Fruit fly (Drosophila melanogaster): ENCODE data around the gene CG18558.

CG18558 gene

DNA sequence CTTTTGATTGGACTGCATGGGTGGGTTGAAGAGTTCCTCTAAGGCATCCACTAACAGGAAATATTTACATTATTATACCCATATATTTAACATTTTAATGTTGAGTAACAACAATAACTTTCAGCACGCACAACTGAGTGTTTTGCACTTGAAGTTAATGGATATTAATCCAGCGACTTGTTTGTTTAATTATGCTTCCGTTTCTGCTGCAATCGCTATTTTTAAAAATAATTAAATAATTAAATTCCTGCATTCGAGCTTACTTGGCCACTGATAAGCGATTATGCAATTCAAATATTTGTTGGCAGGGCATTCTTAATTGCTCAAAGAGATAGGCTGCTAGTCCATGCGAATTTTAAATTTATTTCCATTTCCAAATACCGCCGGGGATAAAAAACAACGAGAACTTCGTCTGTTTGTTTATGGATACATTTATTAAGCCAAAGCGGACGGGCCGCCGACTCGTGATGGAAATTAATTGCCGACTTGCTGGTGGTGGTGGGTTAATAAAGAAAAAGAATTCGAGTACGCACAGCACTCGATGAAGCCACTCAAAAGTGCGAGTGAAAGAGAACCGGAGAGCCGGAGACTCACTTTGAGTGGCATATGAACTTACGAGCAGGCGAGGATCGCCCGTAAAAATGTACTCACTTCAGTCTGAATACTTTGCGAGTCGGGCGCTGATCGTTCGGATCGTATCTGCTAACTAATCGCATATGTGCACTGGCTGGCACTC, 17.7 kb upstream of the CG18558 start (continued):
- peak; percentile 8 for TF ChIP-seq grn (GFP tag; optimal IDR thresholded peaks at IDR 0.05)
- peak; percentile 75 for TF ChIP-seq sd (tag; optimal IDR thresholded peaks at IDR 0.05)
- peak; percentile 7 for TF ChIP-seq MTF-1 (GFP tag; optimal IDR thresholded peaks at IDR 0.05; ENCODE audit: borderline replicate concordance)
- no peak for TF ChIP-seq tgo (GFP tag; IDR thresholded peaks at IDR 0.05)
- no peak for TF ChIP-seq crc (GFP tag; optimal IDR thresholded peaks at IDR 0.05)
- TF ChIP-seq CG13287 (GFP tag; IDR thresholded peaks at IDR 0.05; ENCODE audit: partially characterized antibody) = peak; percentile 64
- no peak for TF ChIP-seq Max (GFP tag; optimal IDR thresholded peaks at IDR 0.05)
- no peak for TF ChIP-seq HLH54F (GFP tag; optimal IDR thresholded peaks at IDR 0.05)
- TF ChIP-seq Dbx (GFP tag; IDR thresholded peaks at IDR 0.05) = peak; percentile 18; the same call in 1 of the 3 replicates
- 0 out of 2 replicates have a peak, but pooled peaks have one; percentile 31 for TF ChIP-seq gsb (GFP tag; IDR thresholded peaks at IDR 0.05)
- TF ChIP-seq dmrt99B (tag; optimal IDR thresholded peaks at IDR 0.05) = peak; percentile 5
- TF ChIP-seq vvl (GFP tag; IDR thresholded peaks at IDR 0.05) = peak; percentile 58; the same call in 1 of the 2 replicates
- peak; percentile 7 to 55 for TF ChIP-seq bsh (GFP tag; optimal IDR thresholded peaks at IDR 0.05)
- peak; percentile 58; the same call in 2 of the 3 replicates for TF ChIP-seq CG34224 (GFP tag; IDR thresholded peaks at IDR 0.05; ENCODE audit: partially characterized antibody)
- peak; percentile 55 for TF ChIP-seq zf30C (GFP tag; optimal IDR thresholded peaks at IDR 0.05)
- no peak for TF ChIP-seq Spps (tag; optimal IDR thresholded peaks at IDR 0.05)
- peak; percentile 25 for TF ChIP-seq CG12071 (GFP tag; optimal IDR thresholded peaks at IDR 0.05)
- TF ChIP-seq fd64A (GFP tag; optimal IDR thresholded peaks at IDR 0.05) = peak; percentile 49
- TF ChIP-seq sens (GFP tag) = peak; percentile 47
- TF ChIP-seq mirr (GFP tag; optimal IDR thresholded peaks at IDR 0.05) = peak; percentile 13
- TF ChIP-seq cwo (GFP tag; optimal IDR thresholded peaks at IDR 0.05) = peak; percentile 50
- peak; percentile 27 for TF ChIP-seq kah (GFP tag; optimal IDR thresholded peaks at IDR 0.05)
- TF ChIP-seq amos (GFP tag; IDR thresholded peaks at IDR 0.05; ENCODE audit: partially characterized antibody) = peak; percentile 60; the same call in 1 of the 2 replicates
- TF ChIP-seq fd96Cb (tag; optimal IDR thresholded peaks at IDR 0.05) = no peak
- peak; percentile 62; the same call in 1 of the 3 replicates for TF ChIP-seq mld (GFP tag; IDR thresholded peaks at IDR 0.05; ENCODE audit: partially characterized antibody)
- TF ChIP-seq CG8290 (GFP tag; optimal IDR thresholded peaks at IDR 0.05) = no peak
- TF ChIP-seq CG8290 (tag; optimal IDR thresholded peaks at IDR 0.05) = peak in 1 of 2 experiments; percentile 32
- TF ChIP-seq CG17359 (tag; optimal IDR thresholded peaks at IDR 0.05) = no peak
- peak; percentile 42 for TF ChIP-seq caup (GFP tag; optimal IDR thresholded peaks at IDR 0.05; ENCODE audit: severe bottlenecking)
- peak; percentile 3 for TF ChIP-seq CG17385 (GFP tag; optimal IDR thresholded peaks at IDR 0.05)
- TF ChIP-seq Atf6 (GFP tag; IDR thresholded peaks at IDR 0.05) = peak; percentile 51; the same call in 1 of the 2 replicates
- TF ChIP-seq so (GFP tag; IDR thresholded peaks at IDR 0.05) = peak; percentile 55; the same call in 1 of the 3 replicates
- no peak for TF ChIP-seq jigr1 (GFP tag; IDR thresholded peaks at IDR 0.05)
- TF ChIP-seq CG2678 (tag; optimal IDR thresholded peaks at IDR 0.05) = peak; percentile 40
- peak; percentile 2 for TF ChIP-seq CG12769 (tag; optimal IDR thresholded peaks at IDR 0.05)
- TF ChIP-seq tap (tag; optimal IDR thresholded peaks at IDR 0.05) = peak; percentile 20
- 0 out of 3 replicates have a peak, but pooled peaks have one; percentile 14 for TF ChIP-seq CG2199 (GFP tag; IDR thresholded peaks at IDR 0.05)
- peak; percentile 25 for TF ChIP-seq CG13894 (tag; optimal IDR thresholded peaks at IDR 0.05)
- peak; percentile 45; the same call in 1 of the 3 replicates for TF ChIP-seq Opbp (GFP tag; IDR thresholded peaks at IDR 0.05; ENCODE audit: partially characterized antibody)
- TF ChIP-seq chinmo (GFP tag; IDR thresholded peaks at IDR 0.05; ENCODE audit: partially characterized antibody) = peak; percentile 98
- TF ChIP-seq HLHmδ (GFP tag; optimal IDR thresholded peaks at IDR 0.05) = peak; percentile 73
- peak; percentile 31 for TF ChIP-seq sug (tag; optimal IDR thresholded peaks at IDR 0.05)
- peak; percentile 8 for TF ChIP-seq Camta (GFP tag; optimal IDR thresholded peaks at IDR 0.05)
- TF ChIP-seq Med (GFP tag) = peak; percentile 77
- peak in 1 of 2 experiments; percentile 17 for TF ChIP-seq Hr51 (GFP tag; optimal IDR thresholded peaks at IDR 0.05)
- peak; percentile 6 for TF ChIP-seq nmo (GFP tag; optimal IDR thresholded peaks at IDR 0.05)
- TF ChIP-seq bbx (GFP tag; IDR thresholded peaks at IDR 0.05; ENCODE audit: partially characterized antibody) = peak; percentile 80
